Fruit fly (Drosophila melanogaster): ENCODE results near the gene pst.

The pst gene

dm6 chr3L:7367798-7368678 lies 8.0 kb upstream of the pst start (continued):
- TF ChIP-seq Sox14 (GFP tag; optimal IDR thresholded peaks at IDR 0.05) (peak; percentile 94), net (GFP tag; optimal IDR thresholded peaks at IDR 0.05) (no peak), topi (GFP tag; optimal IDR thresholded peaks at IDR 0.05) (peak; percentile 15), Eip75B (GFP tag; optimal IDR thresholded peaks at IDR 0.05) (no peak), ss (GFP tag; optimal IDR thresholded peaks at IDR 0.05) (peak; percentile 44 to 45), CG11902 (GFP tag; optimal IDR thresholded peaks at IDR 0.05) (no peak)

- TF ChIP-seq fkh (GFP tag; optimal IDR thresholded peaks at IDR 0.05), result peak; percentile 57
- no peak for TF ChIP-seq CG4318 (GFP tag; optimal IDR thresholded peaks at IDR 0.05)
Observed at dm6 chr3L:7364717-7365278, 4.7 kb upstream of the pst start.

- peak; percentile 95 for TF ChIP-seq svp (GFP tag)
- peak; percentile 64; the same call in 2 of the 3 replicates for TF ChIP-seq CG8119 (GFP tag; IDR thresholded peaks at IDR 0.05)
- no peak for TF ChIP-seq Met (GFP tag; optimal IDR thresholded peaks at IDR 0.05)
- peak; percentile 62 for TF ChIP-seq CG6276 (GFP tag; optimal IDR thresholded peaks at IDR 0.05)
- no peak for TF ChIP-seq Sox102F (GFP tag; optimal IDR thresholded peaks at IDR 0.05)
- TF ChIP-seq CG11762 (GFP tag; optimal IDR thresholded peaks at IDR 0.05; ENCODE audit: insufficient read depth), result no peak
- peak; percentile 35 for TF ChIP-seq net (GFP tag; optimal IDR thresholded peaks at IDR 0.05)
- TF ChIP-seq eg (GFP tag; IDR thresholded peaks at IDR 0.05), result peak; percentile 74; the same call in 2 of the 3 replicates
- TF ChIP-seq dac (GFP tag; optimal IDR thresholded peaks at IDR 0.05), result peak; percentile 0
- no peak for TF ChIP-seq fd59A (GFP tag; optimal IDR thresholded peaks at IDR 0.05)
- no peak for TF ChIP-seq CG10631 (GFP tag; optimal IDR thresholded peaks at IDR 0.05)
- no peak for TF ChIP-seq CG11902 (GFP tag; optimal IDR thresholded peaks at IDR 0.05)
- peak; percentile 68 for TF ChIP-seq CG15336 (GFP tag; IDR thresholded peaks at IDR 0.05)
- TF ChIP-seq CG1621 (tag; optimal IDR thresholded peaks at IDR 0.05), result no peak
- TF ChIP-seq pdm3 (GFP tag; optimal IDR thresholded peaks at IDR 0.05), result no peak
- TF ChIP-seq dsx (GFP tag; optimal IDR thresholded peaks at IDR 0.05; ENCODE audit: poor library complexity, severe bottlenecking), result no peak
- TF ChIP-seq spab (GFP tag; optimal IDR thresholded peaks at IDR 0.05), result peak; percentile 28
- TF ChIP-seq CG8632 (GFP tag; optimal IDR thresholded peaks at IDR 0.05), result no peak
- peak; percentile 60 for TF ChIP-seq Eip78C (GFP tag)
- TF ChIP-seq CG7368 (GFP tag; optimal IDR thresholded peaks at IDR 0.05), result peak; percentile 53
- no peak for TF ChIP-seq CG4318 (GFP tag; optimal IDR thresholded peaks at IDR 0.05)
- no peak for TF ChIP-seq Hr39 (GFP tag; optimal IDR thresholded peaks at IDR 0.05)
- no peak for TF ChIP-seq Hr38 (GFP tag; optimal IDR thresholded peaks at IDR 0.05)
- TF ChIP-seq CG16779 (tag; optimal IDR thresholded peaks at IDR 0.05), result peak; percentile 52
- no peak for TF ChIP-seq Ets96B (tag; optimal IDR thresholded peaks at IDR 0.05)
- TF ChIP-seq Smox (GFP tag; optimal IDR thresholded peaks at IDR 0.05), result no peak
- peak; percentile 51 for TF ChIP-seq CG9139 (GFP tag; optimal IDR thresholded peaks at IDR 0.05)
- no peak for TF ChIP-seq esn (GFP tag; optimal IDR thresholded peaks at IDR 0.05)
- TF ChIP-seq cyc (GFP tag; optimal IDR thresholded peaks at IDR 0.05), result no peak
- peak; percentile 20 for TF ChIP-seq CG8319 (GFP tag; optimal IDR thresholded peaks at IDR 0.05)
- TF ChIP-seq CG6792 (GFP tag; optimal IDR thresholded peaks at IDR 0.05), result no peak
- peak; percentile 19 for TF ChIP-seq Lpt (GFP tag; optimal IDR thresholded peaks at IDR 0.05)
- TF ChIP-seq topi (GFP tag; optimal IDR thresholded peaks at IDR 0.05), result peak; percentile 23
- no peak for TF ChIP-seq CG3919 (GFP tag; optimal IDR thresholded peaks at IDR 0.05)
- no peak for TF ChIP-seq acj6 (GFP tag; optimal IDR thresholded peaks at IDR 0.05)
- TF ChIP-seq Hr4 (GFP tag; optimal IDR thresholded peaks at IDR 0.05), result peak; percentile 50
- TF ChIP-seq vri (GFP tag; optimal IDR thresholded peaks at IDR 0.05), result no peak
- peak; percentile 39 for TF ChIP-seq CG6854 (GFP tag; optimal IDR thresholded peaks at IDR 0.05)
- no peak for TF ChIP-seq Eip75B (GFP tag; optimal IDR thresholded peaks at IDR 0.05)
- TF ChIP-seq fd85E (GFP tag; optimal IDR thresholded peaks at IDR 0.05), result no peak
- TF ChIP-seq salr (GFP tag; optimal IDR thresholded peaks at IDR 0.05), result no peak
- TF ChIP-seq OdsH (GFP tag; optimal IDR thresholded peaks at IDR 0.05), result no peak
Observed at dm6 chr3L:7361095-7361522, 1.0 kb upstream of the pst start.
